Fruit fly (Drosophila melanogaster) Kc167 (cell line): ENCODE results near the gene capt.

Experiments used
- Myc ChIP-seq: fragments of >200 bp; optimal IDR thresholded peaks from 2 replicates; lab custom pipeline; 2017; ENCODE audit warnings: missing external identifiers
- Sin3A ChIP-seq: fragments of >200 bp; optimal IDR thresholded peaks from 2 replicates; lab custom pipeline; 2018; ENCODE audit warnings: missing external identifiers
- h ChIP-seq: fragments of >200 bp; optimal IDR thresholded peaks from 3 replicates; lab custom pipeline; 2018; ENCODE audit warnings: missing external identifiers
- insv ChIP-seq: fragments of >200 bp; optimal IDR thresholded peaks from 3 replicates; lab custom pipeline; 2018; ENCODE audit warnings: missing external identifiers
- psq ChIP-seq: fragments of >200 bp; optimal IDR thresholded peaks from 2 replicates; lab custom pipeline; 2017; ENCODE audit warnings: missing external identifiers
- ttk ChIP-seq: sonication (Bioruptor generic); optimal IDR thresholded peaks from 2 replicates; lab custom pipeline; 2017; ENCODE audit warnings: missing external identifiers

Gene capt

DNA sequence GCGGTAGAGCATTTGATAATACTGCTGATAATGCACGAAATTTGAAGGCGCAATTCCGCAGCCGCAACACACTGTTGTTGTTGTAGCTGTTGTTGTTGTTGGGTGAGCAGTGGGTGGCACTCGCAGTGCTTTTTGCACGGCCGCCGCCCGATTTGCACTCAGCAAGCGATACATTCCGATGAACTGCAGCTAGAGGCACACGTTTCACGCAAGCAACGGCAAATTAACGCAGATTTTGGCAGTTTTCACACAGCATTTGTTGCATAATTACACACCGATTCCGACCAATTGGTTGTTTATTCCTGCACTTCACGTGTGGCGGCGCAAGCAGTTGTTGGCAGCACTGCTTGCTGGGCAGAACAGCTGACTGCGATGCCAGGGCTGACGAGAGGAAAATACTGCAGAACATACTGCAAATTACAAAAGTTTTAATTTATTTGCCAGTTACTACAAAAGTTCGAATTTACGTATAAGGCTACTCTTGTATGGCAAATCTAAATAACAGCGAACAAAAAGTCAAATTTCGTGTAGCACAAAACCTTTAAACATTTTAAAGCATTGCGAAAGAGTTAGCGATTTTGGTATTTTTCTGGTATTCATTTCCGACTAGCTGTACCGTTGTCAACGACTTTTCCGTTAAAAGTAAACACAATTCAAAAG, 49.9 kb downstream of the capt start, which contains the start of the genes PolrMT and CG14339:
TSS of gene PolrMT (minus strand) at position 345 of the 660 bp plus-strand sequence.
TSS of gene CG14339 (plus strand) at position 512 of the 660 bp plus-strand sequence.
- TF ChIP-seq ttk (lab: Kevin White, UChicago) (no peak), h (lab: Kevin White, UChicago) (no peak), Myc (lab: Kevin White, UChicago) (no peak), insv (lab: Kevin White, UChicago) (no peak)

DNA sequence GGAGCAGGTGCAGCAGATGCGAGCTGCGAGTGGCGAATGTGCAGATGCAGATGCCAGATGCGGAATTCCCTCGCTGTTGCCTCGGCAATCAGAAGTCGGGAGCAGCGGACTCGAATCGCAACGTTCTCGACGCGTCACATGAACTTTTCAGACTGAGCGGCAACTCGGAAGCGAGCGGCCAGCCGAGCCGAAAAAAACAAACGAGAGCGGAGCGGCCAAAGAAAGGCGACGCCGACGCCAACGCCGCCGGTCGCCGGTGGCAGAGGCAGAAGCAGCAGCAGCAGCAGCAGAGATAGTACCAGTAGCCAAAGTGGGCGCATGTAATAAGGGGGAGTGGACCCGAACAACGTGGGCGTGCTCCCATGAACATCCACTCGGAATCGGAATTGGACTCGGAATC, 55.7 kb downstream of the capt start, which contains the start of gene CG4629:
TSS of gene CG4629 (minus strand) at position 156 of the 400 bp plus-strand sequence.
- no peak for TF ChIP-seq insv (lab: Kevin White, UChicago)
- no peak for TF ChIP-seq Myc (lab: Kevin White, UChicago)
- TF ChIP-seq h (lab: Kevin White, UChicago) = no peak
- no peak for TF ChIP-seq psq (lab: Kevin White, UChicago)
- no peak for TF ChIP-seq ttk (lab: Kevin White, UChicago)
- TF ChIP-seq Sin3A (lab: Kevin White, UChicago) = no peak
